Fruit fly (Drosophila melanogaster) whole organism, embryonic: ENCODE results near the gene Rpn1.

Experiments used
- CG3995 ChIP-seq: fragments of 200-800 bp; sonication (Bioruptor generic); optimal IDR thresholded peaks from 3 replicates; lab custom pipeline; 2016; ENCODE audit warnings: missing biosample characterization, missing genetic modification characterization
- CG6689 ChIP-seq: fragments of 200-800 bp; sonication (Bioruptor generic); IDR thresholded peaks from 2 replicates; pipeline ENCODE4 v1.3.6; 2022; ENCODE audit warnings: missing biosample characterization, missing genetic modification characterization
- CG7786 ChIP-seq: fragments of 200-800 bp; sonication (Bioruptor generic); optimal IDR thresholded peaks from 2 replicates; lab custom pipeline; 2016; ENCODE audit warnings: missing biosample characterization, missing genetic modification characterization
- YL-1 ChIP-seq: fragments of 200-800 bp; sonication (Bioruptor generic); optimal IDR thresholded peaks from 3 replicates; lab custom pipeline; 2017; ENCODE audit warnings: missing biosample characterization, mild to moderate bottlenecking, missing genetic modification characterization
- sens ChIP-seq: fragments of 200-800 bp; sonication (Bioruptor generic); peaks from one replicate; lab custom pipeline; 2016; ENCODE audit warnings: missing biosample characterization, missing genetic modification characterization

- TF ChIP-seq CG3995 (GFP tag; lab: Kevin White, UChicago): no peak
- no peak for TF ChIP-seq sens (GFP tag; lab: Kevin White, UChicago)
- TF ChIP-seq YL-1: no peak
- no peak for TF ChIP-seq CG7786 (GFP tag; lab: Kevin White, UChicago)
- no peak for TF ChIP-seq CG6689 (GFP tag; lab: Robert Waterston, UW)
These were observed 5.1 kb downstream of the Rpn1 start for dm6 chr3L:19919981-19920380.
